Worm (Caenorhabditis elegans): ENCODE measurements around the gene oac-21.

DNA sequence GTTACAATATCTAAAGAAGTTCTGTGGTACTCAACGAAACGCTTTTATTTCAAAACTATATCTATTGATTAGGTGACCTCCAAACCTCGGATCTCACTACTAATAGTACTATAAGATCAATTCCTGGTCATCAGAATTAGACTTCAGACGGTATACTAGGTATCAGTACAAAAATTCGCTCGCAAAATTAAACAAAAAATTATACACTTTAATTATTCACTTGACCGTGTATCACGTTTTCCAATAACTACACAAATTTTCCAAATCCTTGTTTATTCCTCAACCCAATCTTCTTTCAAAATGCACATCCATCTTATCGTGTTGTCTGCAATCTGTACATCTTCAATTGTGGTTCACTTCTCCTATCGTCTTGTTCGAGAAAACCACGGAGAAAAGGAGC, 29.1 kb downstream of the oac-21 start, which contains the start of gene F56D6.23:
- TF ChIP-seq ztf-4 (tag; optimal IDR thresholded peaks at IDR 0.05) (no peak), lin-15B (tag; optimal IDR thresholded peaks at IDR 0.05) (no peak), elt-2 (tag; optimal IDR thresholded peaks at IDR 0.05) (no peak), pqm-1 (tag; optimal IDR thresholded peaks at IDR 0.05) (no peak), egl-27 (tag; optimal IDR thresholded peaks at IDR 0.05) (no peak)

Data from whole organism, L1 larva.